Fruit fly (Drosophila melanogaster) whole organism, embryonic: ENCODE results near the gene CG14020.
A peak's percentile ranks its signal among the peaks of the same experiment; 100 is the strongest.

Source experiments
- CG10267 ChIP-seq: fragments of 200-800 bp; sonication (Bioruptor generic); optimal IDR thresholded peaks from 2 replicates; lab custom pipeline; 2018; ENCODE audit warnings: missing biosample characterization, mild to moderate bottlenecking, missing genetic modification characterization, moderate library complexity
- CG10366 ChIP-seq: fragments of 200-800 bp; sonication (Bioruptor generic); IDR thresholded peaks from 2 replicates; pipeline ENCODE4 v1.3.6; 2022; ENCODE audit warnings: missing biosample characterization, missing genetic modification characterization
- CG13123 ChIP-seq: fragments of 200-800 bp; sonication (Bioruptor generic); optimal IDR thresholded peaks from 2 replicates; lab custom pipeline; 2016; ENCODE audit warnings: missing biosample characterization, missing genetic modification characterization
- CG13287 ChIP-seq: fragments of 200-800 bp; sonication (Bioruptor generic); IDR thresholded peaks from 2 replicates; pipeline ENCODE4 v1.3.6; 2022; ENCODE audit warnings: missing biosample characterization, missing genetic modification characterization; ENCODE audit not compliant: partially characterized antibody
- CG14710 ChIP-seq: fragments of 200-800 bp; sonication (Bioruptor generic); optimal IDR thresholded peaks from 3 replicates; lab custom pipeline; 2019; ENCODE audit warnings: missing biosample characterization, mild to moderate bottlenecking, missing genetic modification characterization, moderate library complexity
- CG15479 ChIP-seq: fragments of 200-800 bp; sonication (Bioruptor generic); optimal IDR thresholded peaks from 3 replicates; lab custom pipeline; 2019; ENCODE audit warnings: missing biosample characterization, mild to moderate bottlenecking, missing genetic modification characterization, moderate library complexity
- CG1602 ChIP-seq: fragments of 200-800 bp; sonication (Bioruptor generic); optimal IDR thresholded peaks from 3 replicates; lab custom pipeline; 2016; ENCODE audit warnings: missing biosample characterization, missing genetic modification characterization
- CG18619 ChIP-seq: fragments of 200-800 bp; sonication (Bioruptor generic); optimal IDR thresholded peaks from 3 replicates; lab custom pipeline; 2017; ENCODE audit warnings: missing biosample characterization, mild to moderate bottlenecking, missing genetic modification characterization
- CG3163 ChIP-seq: fragments of 200-800 bp; sonication (Bioruptor generic); optimal IDR thresholded peaks from 3 replicates; lab custom pipeline; 2016; ENCODE audit warnings: missing biosample characterization, missing genetic modification characterization
- CG34224 ChIP-seq: fragments of 200-800 bp; sonication (Bioruptor generic); IDR thresholded peaks from 3 replicates; pipeline ENCODE4 v1.3.6; 2022; ENCODE audit warnings: missing biosample characterization, missing genetic modification characterization; ENCODE audit not compliant: partially characterized antibody
- CG7987 ChIP-seq: fragments of 200-800 bp; sonication (Bioruptor generic); optimal IDR thresholded peaks from 2 replicates; lab custom pipeline; 2018; ENCODE audit warnings: missing biosample characterization, mild to moderate bottlenecking, missing genetic modification characterization, moderate library complexity
- CG9727 ChIP-seq: fragments of 200-800 bp; sonication (Bioruptor generic); optimal IDR thresholded peaks from 3 replicates; lab custom pipeline; 2017; ENCODE audit warnings: missing biosample characterization, mild to moderate bottlenecking, missing genetic modification characterization
- Deaf1 ChIP-seq: fragments of 200-800 bp; optimal IDR thresholded peaks from 3 replicates; lab custom pipeline; 2019; ENCODE audit warnings: missing biosample characterization, mild to moderate bottlenecking, missing genetic modification characterization, moderate library complexity
- Dp ChIP-seq: fragments of 200-800 bp; sonication (Bioruptor generic); optimal IDR thresholded peaks from 2 replicates; lab custom pipeline; 2018; ENCODE audit warnings: missing biosample characterization, mild to moderate bottlenecking, missing genetic modification characterization, moderate library complexity
- Elba2 ChIP-seq: fragments of 200-800 bp; sonication (Bioruptor generic); optimal IDR thresholded peaks from 3 replicates; lab custom pipeline; 2016; ENCODE audit warnings: missing biosample characterization, missing genetic modification characterization
- Gsc ChIP-seq: fragments of 200-800 bp; sonication (Bioruptor generic); IDR thresholded peaks from 2 replicates; pipeline ENCODE4 v1.3.6; 2022; ENCODE audit warnings: missing biosample characterization, missing genetic modification characterization
- HLHmδ ChIP-seq: fragments of 200-800 bp; sonication (Bioruptor generic); optimal IDR thresholded peaks from 2 replicates; lab custom pipeline; 2018; ENCODE audit warnings: missing biosample characterization, mild to moderate bottlenecking, missing genetic modification characterization, moderate library complexity
- HmgD ChIP-seq: fragments of 200-800 bp; sonication (Bioruptor generic); optimal IDR thresholded peaks from 3 replicates; lab custom pipeline; 2016; ENCODE audit warnings: missing biosample characterization, missing genetic modification characterization
- MBD-R2 ChIP-seq: fragments of 200-800 bp; sonication (Bioruptor generic); IDR thresholded peaks from 2 replicates; pipeline ENCODE4 v1.3.6; 2022; ENCODE audit warnings: missing biosample characterization, missing genetic modification characterization
- MESR4 ChIP-seq: fragments of 200-800 bp; sonication (Bioruptor generic); optimal IDR thresholded peaks from 2 replicates; lab custom pipeline; 2018; ENCODE audit warnings: missing biosample characterization, mild to moderate bottlenecking, missing genetic modification characterization, moderate library complexity
- Myb ChIP-seq: fragments of 200-800 bp; sonication (Bioruptor generic); optimal IDR thresholded peaks from 2 replicates; lab custom pipeline; 2016; ENCODE audit warnings: missing biosample characterization, missing genetic modification characterization
- NK7.1 ChIP-seq: fragments of 200-800 bp; sonication (Bioruptor generic); optimal IDR thresholded peaks from 3 replicates; lab custom pipeline; 2016; ENCODE audit warnings: missing biosample characterization, missing genetic modification characterization
- Nf-YA ChIP-seq: fragments of 200-800 bp; sonication (Bioruptor generic); IDR thresholded peaks from 2 replicates; pipeline ENCODE4 v1.3.6; 2022; ENCODE audit warnings: missing biosample characterization, missing genetic modification characterization
- Rx ChIP-seq: fragments of 200-800 bp; sonication (Bioruptor generic); IDR thresholded peaks from 2 replicates; pipeline ENCODE4 v1.3.6; 2022; ENCODE audit warnings: missing biosample characterization, missing genetic modification characterization
- TFAM ChIP-seq: fragments of 200-800 bp; sonication (Bioruptor generic); optimal IDR thresholded peaks from 2 replicates; lab custom pipeline; 2017; ENCODE audit warnings: missing biosample characterization, missing genetic modification characterization, inconsistent platforms
- Usf ChIP-seq: fragments of 200-800 bp; sonication (Bioruptor generic); optimal IDR thresholded peaks from 2 replicates; lab custom pipeline; 2017; ENCODE audit warnings: missing genotype, missing biosample characterization, missing genetic modification characterization
- Xbp1 ChIP-seq: fragments of 200-800 bp; sonication (Bioruptor generic); optimal IDR thresholded peaks from 3 replicates; lab custom pipeline; 2016; ENCODE audit warnings: missing biosample characterization, mild to moderate bottlenecking, missing genetic modification characterization
- ab ChIP-seq: fragments of 200-800 bp; sonication (Bioruptor generic); optimal IDR thresholded peaks from 2 replicates; lab custom pipeline; 2016; ENCODE audit warnings: missing biosample characterization, missing genetic modification characterization
- amos ChIP-seq: fragments of 200-800 bp; sonication (Bioruptor generic); IDR thresholded peaks from 2 replicates; pipeline ENCODE4 v1.3.6; 2022; ENCODE audit warnings: missing biosample characterization, missing genetic modification characterization; ENCODE audit not compliant: partially characterized antibody
- ato ChIP-seq: fragments of 200-800 bp; sonication (Bioruptor generic); IDR thresholded peaks from 2 replicates; pipeline ENCODE4 v1.3.6; 2022; ENCODE audit warnings: missing biosample characterization, missing genetic modification characterization; ENCODE audit not compliant: partially characterized antibody
- bbx ChIP-seq: fragments of 200-800 bp; sonication (Bioruptor generic); IDR thresholded peaks from 2 replicates; pipeline ENCODE4 v1.3.6; 2022; ENCODE audit warnings: missing biosample characterization, missing genetic modification characterization; ENCODE audit not compliant: partially characterized antibody
- bigmax ChIP-seq: fragments of 200-800 bp; sonication (Bioruptor generic); optimal IDR thresholded peaks from 2 replicates; lab custom pipeline; 2018; ENCODE audit warnings: missing biosample characterization, mild to moderate bottlenecking, missing genetic modification characterization
- chn ChIP-seq: fragments of 200-800 bp; sonication (Bioruptor generic); optimal IDR thresholded peaks from 2 replicates; lab custom pipeline; 2016; ENCODE audit warnings: missing biosample characterization, missing genetic modification characterization
- dan ChIP-seq: fragments of 200-800 bp; sonication (Bioruptor generic); IDR thresholded peaks from 2 replicates; pipeline ENCODE4 v1.3.6; 2022; ENCODE audit warnings: missing biosample characterization, missing genetic modification characterization
- knrl ChIP-seq: fragments of 200-800 bp; sonication (Bioruptor generic); IDR thresholded peaks from 3 replicates; pipeline ENCODE4 v1.3.6; 2022; ENCODE audit warnings: missing biosample characterization, missing genetic modification characterization; ENCODE audit not compliant: partially characterized antibody
- luna ChIP-seq: fragments of 200-800 bp; sonication (Bioruptor generic); optimal IDR thresholded peaks from 2 replicates; lab custom pipeline; 2016; ENCODE audit warnings: missing biosample characterization, missing genetic modification characterization
- mld ChIP-seq: fragments of 200-800 bp; sonication (Bioruptor generic); IDR thresholded peaks from 3 replicates; pipeline ENCODE4 v1.3.6; 2022; ENCODE audit warnings: missing biosample characterization, missing genetic modification characterization; ENCODE audit not compliant: partially characterized antibody
- onecut ChIP-seq: fragments of 200-800 bp; sonication (Bioruptor generic); IDR thresholded peaks from 2 replicates; pipeline ENCODE4 v1.3.6; 2022; ENCODE audit warnings: missing biosample characterization, missing genetic modification characterization
- org-1 ChIP-seq: fragments of 200-800 bp; sonication (Bioruptor generic); optimal IDR thresholded peaks from 2 replicates; lab custom pipeline; 2017; ENCODE audit warnings: missing biosample characterization, missing genetic modification characterization
- pan ChIP-seq, 4 experiments: fragments of >200 bp in 3 of 4; fragments of 200-800 bp in 1 of 4; sonication (Bioruptor generic) in 1 of 4; optimal IDR thresholded peaks in 3 of 4; IDR thresholded peaks in 1 of 4; 2 replicates each; pipeline versions ENCODE4 v1.3.6 to Lab custom; 2017 to 2022; ENCODE audit warnings: missing biosample characterization in 2 of 4, missing genetic modification characterization in 2 of 4, mixed read lengths in 1 of 4
- phol ChIP-seq: fragments of 200-800 bp; sonication (Bioruptor generic); optimal IDR thresholded peaks from 3 replicates; lab custom pipeline; 2018; ENCODE audit warnings: missing biosample characterization, mild to moderate bottlenecking, missing genetic modification characterization, moderate library complexity
- psq ChIP-seq: fragments of 200-800 bp; sonication (Bioruptor generic); optimal IDR thresholded peaks from 2 replicates; lab custom pipeline; 2017; ENCODE audit warnings: missing biosample characterization, missing genetic modification characterization
- pum ChIP-seq: fragments of 200-800 bp; sonication (Bioruptor generic); optimal IDR thresholded peaks from 2 replicates; lab custom pipeline; 2016; ENCODE audit warnings: missing biosample characterization, missing genetic modification characterization
- pzg ChIP-seq: fragments of 200-800 bp; sonication (Bioruptor generic); optimal IDR thresholded peaks from 3 replicates; lab custom pipeline; 2018; ENCODE audit warnings: missing biosample characterization, mild to moderate bottlenecking, missing genetic modification characterization, moderate library complexity
- row ChIP-seq: fragments of 200-800 bp; sonication (Bioruptor generic); IDR thresholded peaks from 3 replicates; pipeline ENCODE4 v1.3.6; 2022; ENCODE audit warnings: missing biosample characterization, missing genetic modification characterization
- sisA ChIP-seq: fragments of 200-800 bp; sonication (Bioruptor generic); IDR thresholded peaks from 2 replicates; pipeline ENCODE4 v1.3.6; 2022; ENCODE audit warnings: missing biosample characterization, missing genetic modification characterization
- slbo ChIP-seq: fragments of 200-800 bp; sonication (Bioruptor generic); IDR thresholded peaks from 2 replicates; pipeline ENCODE4 v1.3.6; 2022; ENCODE audit warnings: missing biosample characterization, missing genetic modification characterization
- sna ChIP-seq: fragments of 200-800 bp; sonication (Bioruptor generic); IDR thresholded peaks from 2 replicates; pipeline ENCODE4 v1.3.6; 2022; ENCODE audit warnings: missing biosample characterization, missing genetic modification characterization; ENCODE audit not compliant: partially characterized antibody
- tna ChIP-seq: fragments of 200-800 bp; sonication (Bioruptor generic); IDR thresholded peaks from 2 replicates; pipeline ENCODE4 v1.3.6; 2022; ENCODE audit warnings: missing biosample characterization, missing genetic modification characterization; ENCODE audit not compliant: partially characterized antibody
- vvl ChIP-seq: fragments of 200-800 bp; sonication (Bioruptor generic); IDR thresholded peaks from 2 replicates; pipeline ENCODE4 v1.3.6; 2022; ENCODE audit warnings: missing biosample characterization, missing genetic modification characterization

CG14020 gene

dm6 chr2L:5525723-5526122, 8.2 kb downstream of the CG14020 start, which contains the start of gene Cap-D3 (continued):
- TF ChIP-seq phol (tag; lab: Kevin White, UChicago) (peak; percentile 72), HLHmδ (no peak), Nf-YA (GFP tag; lab: Robert Waterston, UW) (no peak), CG13287 (GFP tag; lab: Robert Waterston, UW) (peak; percentile 69), pan (optimal IDR thresholded peaks at IDR 0.05; lab: Kevin White, UChicago) (no peak), pan (GFP tag; optimal IDR thresholded peaks at IDR 0.05 in 1 of 2, IDR thresholded peaks at IDR 0.05 in 1 of 2) (no peak), MESR4 (GFP tag; lab: Kevin White, UChicago) (peak; percentile 27), CG15479 (GFP tag; lab: Kevin White, UChicago) (no peak), luna (GFP tag; lab: Kevin White, UChicago) (no peak), CG13123 (GFP tag; lab: Kevin White, UChicago) (no peak), chn (GFP tag; lab: Kevin White, UChicago) (no peak), bigmax (GFP tag; lab: Kevin White, UChicago) (no peak), CG1602 (no peak), sisA (GFP tag; lab: Robert Waterston, UW) (no peak), Elba2 (GFP tag; lab: Kevin White, UChicago) (no peak), psq (GFP tag; lab: Kevin White, UChicago) (no peak), CG14710 (peak; percentile 91), tna (GFP tag; lab: Robert Waterston, UW) (peak; percentile 74), CG34224 (GFP tag; lab: Robert Waterston, UW) (peak; percentile 77), dan (no peak), Dp (peak; percentile 74), row (GFP tag; lab: Robert Waterston, UW) (no peak), amos (GFP tag; lab: Robert Waterston, UW) (no peak; the same call in 1 of the 2 replicates), sna (GFP tag; lab: Robert Waterston, UW) (peak; percentile 55; the same call in 1 of the 2 replicates), knrl (GFP tag; lab: Robert Waterston, UW) (peak; percentile 28; the same call in 1 of the 3 replicates), CG18619 (GFP tag; lab: Kevin White, UChicago) (no peak), Rx (GFP tag; lab: Robert Waterston, UW) (no peak), HmgD (GFP tag; lab: Kevin White, UChicago) (no peak), Gsc (GFP tag; lab: Robert Waterston, UW) (no peak), CG3163 (GFP tag; lab: Kevin White, UChicago) (no peak), mld (GFP tag; lab: Robert Waterston, UW) (peak; percentile 53; the same call in 1 of the 3 replicates), Usf (GFP tag; lab: Kevin White, UChicago) (no peak), CG9727 (GFP tag; lab: Kevin White, UChicago) (no peak), ab (GFP tag; lab: Kevin White, UChicago) (no peak), CG7987 (GFP tag; lab: Kevin White, UChicago) (no peak), vvl (GFP tag; lab: Robert Waterston, UW) (no peak), onecut (GFP tag; lab: Robert Waterston, UW) (no peak), MBD-R2 (GFP tag; lab: Robert Waterston, UW) (peak; percentile 76), slbo (0 out of 2 replicates have a peak, but pooled peaks have one; percentile 9), NK7.1 (no peak), ato (GFP tag; lab: Robert Waterston, UW) (peak; percentile 68; the same call in 1 of the 2 replicates), pzg (GFP tag; lab: Kevin White, UChicago) (peak; percentile 35), pum (GFP tag; lab: Kevin White, UChicago) (no peak), Myb (GFP tag; lab: Kevin White, UChicago) (peak; percentile 78), Xbp1 (no peak), org-1 (GFP tag; lab: Kevin White, UChicago) (no peak), Deaf1 (tag; lab: Kevin White, UChicago) (no peak), TFAM (GFP tag; lab: Kevin White, UChicago) (no peak), bbx (GFP tag; lab: Robert Waterston, UW) (peak; percentile 69), CG10366 (GFP tag; lab: Robert Waterston, UW) (no peak), CG10267 (tag; lab: Kevin White, UChicago) (no peak)
